Fruit fly (Drosophila melanogaster): ENCODE data around the gene CG31550.

Gene CG31550

dm6 chr3R:5517002-5517875, 31.9 kb downstream of the CG31550 start, which contains the start of gene Itpr (continued):
- TF ChIP-seq gce (GFP tag; IDR thresholded peaks at IDR 0.05) (no peak), prd (optimal IDR thresholded peaks at IDR 0.05) (no peak), prd (GFP tag; IDR thresholded peaks at IDR 0.05) (peak; percentile 13; the same call in 1 of the 3 replicates), Hr51 (GFP tag; optimal IDR thresholded peaks at IDR 0.05) (no peak), CG5953 (GFP tag; IDR thresholded peaks at IDR 0.05) (0 out of 2 replicates have a peak, but pooled peaks have one; percentile 11), ash1 (GFP tag; optimal IDR thresholded peaks at IDR 0.05) (no peak), sens (GFP tag) (peak; percentile 82), CG10654 (GFP tag; optimal IDR thresholded peaks at IDR 0.05) (no peak)

dm6 chr3R:5517876-5518211, 32.5 kb downstream of the CG31550 start:
- TF ChIP-seq oc (tag; optimal IDR thresholded peaks at IDR 0.05) (peak; percentile 48), exex (tag; optimal IDR thresholded peaks at IDR 0.05) (peak; percentile 57), row (GFP tag; IDR thresholded peaks at IDR 0.05) (0 out of 3 replicates have a peak, but pooled peaks have one; percentile 16), Vsx1 (GFP tag; optimal IDR thresholded peaks at IDR 0.05) (peak; percentile 76), grn (GFP tag; optimal IDR thresholded peaks at IDR 0.05) (peak; percentile 0), Dek (tag; optimal IDR thresholded peaks at IDR 0.05) (no peak), stc (GFP tag; IDR thresholded peaks at IDR 0.05) (peak; percentile 21; the same call in 1 of the 2 replicates), Blimp-1 (GFP tag; optimal IDR thresholded peaks at IDR 0.05) (peak; percentile 19), Hr78 (GFP tag; optimal IDR thresholded peaks at IDR 0.05) (no peak), CG30020 (tag; optimal IDR thresholded peaks at IDR 0.05) (no peak)

- TF ChIP-seq hth (optimal IDR thresholded peaks at IDR 0.05) (no peak), CG6272 (GFP tag; IDR thresholded peaks at IDR 0.05) (no peak), Six4 (GFP tag; optimal IDR thresholded peaks at IDR 0.05) (peak; percentile 24), fd64A (GFP tag; optimal IDR thresholded peaks at IDR 0.05) (peak; percentile 25), Lim3 (GFP tag; IDR thresholded peaks at IDR 0.05) (no peak), Oaz (GFP tag; IDR thresholded peaks at IDR 0.05) (no peak), CG12659 (GFP tag; optimal IDR thresholded peaks at IDR 0.05) (peak; percentile 42), NC2α (GFP tag; optimal IDR thresholded peaks at IDR 0.05) (peak; percentile 19), CG1832 (GFP tag; optimal IDR thresholded peaks at IDR 0.05) (peak; percentile 62), trem (tag; optimal IDR thresholded peaks at IDR 0.05) (peak; percentile 32), CG3163 (GFP tag; optimal IDR thresholded peaks at IDR 0.05) (no peak), usp (GFP tag; optimal IDR thresholded peaks at IDR 0.05) (no peak), ewg (GFP tag; optimal IDR thresholded peaks at IDR 0.05) (peak; percentile 30), ATbp (GFP tag; optimal IDR thresholded peaks at IDR 0.05) (peak; percentile 67), CG3995 (GFP tag; optimal IDR thresholded peaks at IDR 0.05) (no peak), CG2712 (tag; optimal IDR thresholded peaks at IDR 0.05) (peak; percentile 58), ems (GFP tag; optimal IDR thresholded peaks at IDR 0.05) (peak; percentile 11), caup (GFP tag; optimal IDR thresholded peaks at IDR 0.05; ENCODE audit: severe bottlenecking) (no peak), gcm (GFP tag; optimal IDR thresholded peaks at IDR 0.05) (peak; percentile 14), nerfin-1 (tag; optimal IDR thresholded peaks at IDR 0.05) (peak; percentile 21), Dip2 (GFP tag; IDR thresholded peaks at IDR 0.05) (no peak), D (optimal IDR thresholded peaks at IDR 0.05) (no peak), D (GFP tag; optimal IDR thresholded peaks at IDR 0.05) (peak; percentile 60), CG1024 (GFP tag; IDR thresholded peaks at IDR 0.05) (no peak), mam (GFP tag; optimal IDR thresholded peaks at IDR 0.05) (peak; percentile 24), CG11085 (GFP tag; IDR thresholded peaks at IDR 0.05) (no peak), CG9215 (GFP tag; IDR thresholded peaks at IDR 0.05) (no peak; the same call in 1 of the 2 replicates), CG11456 (GFP tag; IDR thresholded peaks at IDR 0.05) (peak; percentile 68; the same call in 1 of the 3 replicates), Aef1 (GFP tag; IDR thresholded peaks at IDR 0.05) (no peak; the same call in 2 of the 3 replicates), unpg (GFP tag; optimal IDR thresholded peaks at IDR 0.05) (peak; percentile 66)
These were observed 33.3 kb downstream of the CG31550 start for dm6 chr3R:5518627-5519026.

All from whole organism, embryonic.